Fruit fly (Drosophila melanogaster): ENCODE measurements around the gene btv.

btv gene

dm6 chr2L:18003028-18003836, 21.0 kb upstream of the btv start:
- TF ChIP-seq CG9705 (GFP tag; optimal IDR thresholded peaks at IDR 0.05) (peak; percentile 67), Hr83 (GFP tag; optimal IDR thresholded peaks at IDR 0.05; ENCODE audit: poor library complexity, severe bottlenecking) (no peak), Sp1 (GFP tag; optimal IDR thresholded peaks at IDR 0.05) (peak; percentile 78), CrebA (GFP tag; optimal IDR thresholded peaks at IDR 0.05; ENCODE audit: borderline replicate concordance) (no peak), foxo (GFP tag; optimal IDR thresholded peaks at IDR 0.05) (peak in 1 of 2 experiments; percentile 74), Rel (GFP tag; optimal IDR thresholded peaks at IDR 0.05) (peak; percentile 43), Rel (tag; optimal IDR thresholded peaks at IDR 0.05) (no peak), Hr78 (GFP tag; optimal IDR thresholded peaks at IDR 0.05) (no peak), sage (GFP tag; optimal IDR thresholded peaks at IDR 0.05) (no peak), Jra (GFP tag; optimal IDR thresholded peaks at IDR 0.05) (peak; percentile 34), fru (GFP tag; optimal IDR thresholded peaks at IDR 0.05) (peak; percentile 71), Mio (GFP tag; optimal IDR thresholded peaks at IDR 0.05) (no peak), Hnf4 (GFP tag; optimal IDR thresholded peaks at IDR 0.05) (peak; percentile 65), CG32264 (GFP tag; optimal IDR thresholded peaks at IDR 0.05) (no peak), jim (GFP tag; optimal IDR thresholded peaks at IDR 0.05) (no peak), dsf (GFP tag; optimal IDR thresholded peaks at IDR 0.05; ENCODE audit: borderline replicate concordance) (no peak), rgr (GFP tag; optimal IDR thresholded peaks at IDR 0.05) (peak; percentile 62), sv (GFP tag; optimal IDR thresholded peaks at IDR 0.05) (no peak), tai (GFP tag; optimal IDR thresholded peaks at IDR 0.05) (peak; percentile 34), Dfd (GFP tag; optimal IDR thresholded peaks at IDR 0.05) (no peak), br (GFP tag; optimal IDR thresholded peaks at IDR 0.05) (peak; percentile 34), woc (GFP tag; optimal IDR thresholded peaks at IDR 0.05) (peak; percentile 65), Dif (GFP tag; optimal IDR thresholded peaks at IDR 0.05; ENCODE audit: partially characterized antibody) (no peak), Abd-B (GFP tag; optimal IDR thresholded peaks at IDR 0.05) (no peak), dmrt93B (GFP tag; optimal IDR thresholded peaks at IDR 0.05) (peak; percentile 49), brk (GFP tag; optimal IDR thresholded peaks at IDR 0.05) (peak; percentile 84), pan (optimal IDR thresholded peaks at IDR 0.05) (no peak), Myc (optimal IDR thresholded peaks at IDR 0.05) (no peak), OdsH (GFP tag; optimal IDR thresholded peaks at IDR 0.05) (peak; percentile 66), lola (GFP tag; optimal IDR thresholded peaks at IDR 0.05) (no peak), GATAd (GFP tag; optimal IDR thresholded peaks at IDR 0.05) (no peak), psq (GFP tag; optimal IDR thresholded peaks at IDR 0.05) (peak; percentile 80), N (GFP tag; optimal IDR thresholded peaks at IDR 0.05) (no peak), Vsx2 (GFP tag; optimal IDR thresholded peaks at IDR 0.05; ENCODE audit: partially characterized antibody) (no peak), h (GFP tag; optimal IDR thresholded peaks at IDR 0.05) (peak; percentile 77), dl (GFP tag; optimal IDR thresholded peaks at IDR 0.05; ENCODE audit: insufficient read depth in 1 of 2, partially characterized antibody in 2 of 2) (no peak), HLH106 (tag; optimal IDR thresholded peaks at IDR 0.05) (peak; percentile 85), usp (GFP tag; optimal IDR thresholded peaks at IDR 0.05) (no peak), ey (GFP tag; optimal IDR thresholded peaks at IDR 0.05) (peak; percentile 62)

dm6 chr2L:18002149-18002548, 19.9 kb upstream of the btv start:
- no peak for TF ChIP-seq sage (GFP tag; optimal IDR thresholded peaks at IDR 0.05)
- no peak for TF ChIP-seq foxo (GFP tag; optimal IDR thresholded peaks at IDR 0.05)

dm6 chr2L:17990771-17991170, 8.5 kb upstream of the btv start:
- no peak for TF ChIP-seq sv (GFP tag; optimal IDR thresholded peaks at IDR 0.05)
- no peak for TF ChIP-seq psq (GFP tag; optimal IDR thresholded peaks at IDR 0.05)
- TF ChIP-seq CG9705 (GFP tag; optimal IDR thresholded peaks at IDR 0.05): no peak
- no peak for TF ChIP-seq Dfd (GFP tag; optimal IDR thresholded peaks at IDR 0.05)
- TF ChIP-seq Mio (GFP tag; optimal IDR thresholded peaks at IDR 0.05): no peak

Measured in whole organism, wandering third instar larva.